Worm (Caenorhabditis elegans) whole organism, L4/young adult: ENCODE measurements around the gene pcyt-2.2.

Experiments used
- W03F9.2 ChIP-seq: fragments of 150-350 bp; optimal IDR thresholded peaks from 2 replicates; lab custom pipeline; 2014; ENCODE audit warnings: missing biosample characterization, missing genetic modification characterization
- dao-5 ChIP-seq: sonication (generic microtip); optimal IDR thresholded peaks from 2 replicates; lab custom pipeline; 2016; ENCODE audit warnings: missing genotype, missing genetic modification characterization, moderate library complexity, missing compliant biosample characterization
- him-1 ChIP-seq: sonication (generic microtip); optimal IDR thresholded peaks from 2 replicates; lab custom pipeline; 2016; ENCODE audit warnings: missing genotype, missing genetic modification reagents, missing genetic modification characterization, missing compliant biosample characterization

- TF ChIP-seq dao-5 (tag; lab: Kevin White, UChicago) (no peak), W03F9.2 (tag; lab: Kevin White, UChicago) (no peak), him-1 (tag; lab: Kevin White, UChicago) (no peak)
These were observed 10.7 kb upstream of the pcyt-2.2 start for ce11 chrX:7873350-7873749.
